Worm (Caenorhabditis elegans) whole organism, L1 larva: ENCODE measurements around the gene D1054.10.

Source experiments
- aly-2 ChIP-seq: fragments of 150-350 bp; optimal IDR thresholded peaks from 2 replicates; lab custom pipeline; 2014; ENCODE audit warnings: missing biosample characterization, missing genetic modification characterization
- egl-27 ChIP-seq, 2 experiments: fragments of 150-350 bp in 1 of 2; sonication (generic microtip); optimal IDR thresholded peaks; 3 replicates each; lab custom pipeline; 2017 to 2018; ENCODE audit warnings: missing biosample characterization in 2 of 2, missing genetic modification characterization in 2 of 2, missing genetic modification reagents in 2 of 2
- lsy-2 ChIP-seq, 2 experiments: fragments of 150-350 bp; optimal IDR thresholded peaks; 2 replicates each; lab custom pipeline; 2014; ENCODE audit warnings: missing biosample characterization in 2 of 2, missing genetic modification characterization in 2 of 2
- nhr-77 ChIP-seq: fragments of 150-350 bp; optimal IDR thresholded peaks from 2 replicates; lab custom pipeline; 2014; ENCODE audit warnings: missing biosample characterization, missing genetic modification characterization
- pag-3 ChIP-seq: sonication (generic microtip); optimal IDR thresholded peaks from 2 replicates; lab custom pipeline; 2017; ENCODE audit warnings: missing genetic modification characterization, mild to moderate bottlenecking, missing compliant biosample characterization, antibody characterized with exemption, borderline replicate concordance; ENCODE audit not compliant: insufficient read depth

- no peak for TF ChIP-seq aly-2
- TF ChIP-seq pag-3 (tag; lab: Kevin White, UChicago): no peak
- TF ChIP-seq nhr-77 (tag; lab: Kevin White, UChicago): no peak
- TF ChIP-seq egl-27 (tag; optimal IDR thresholded peaks at IDR 0.05; lab: Kevin White, UChicago): no peak
- TF ChIP-seq lsy-2 (tag; optimal IDR thresholded peaks at IDR 0.05; lab: Kevin White, UChicago): no peak
Measured at ce11 chrV:10750630-10751029, 42.0 kb downstream of the D1054.10 start, which contains the start of gene F28H7.3.
